Worm (Caenorhabditis elegans): ENCODE measurements around the gene snr-3.

Gene snr-3

ce11 chrII:6493709-6494326, 4.3 kb upstream of the snr-3 start:
- no peak for TF ChIP-seq nhr-80 (tag; optimal IDR thresholded peaks at IDR 0.05)
- peak; percentile 35 for TF ChIP-seq xnd-1 (tag; optimal IDR thresholded peaks at IDR 0.05)
- no peak for TF ChIP-seq sptf-2 (GFP tag; optimal IDR thresholded peaks at IDR 0.05)
- TF ChIP-seq pbrm-1 (GFP tag; IDR thresholded peaks at IDR 0.05) = 0 out of 2 replicates have a peak, but pooled peaks have one; percentile 28
- peak; percentile 31 for TF ChIP-seq F49E8.2 (tag; optimal IDR thresholded peaks at IDR 0.05; ENCODE audit: insufficient read depth)
- peak; percentile 26 for TF ChIP-seq repo-1 (tag; optimal IDR thresholded peaks at IDR 0.05)
- no peak for TF ChIP-seq hlh-12 (tag; optimal IDR thresholded peaks at IDR 0.05)
- TF ChIP-seq lin-54 (GFP tag; optimal IDR thresholded peaks at IDR 0.05) = peak; percentile 1
- TF ChIP-seq hmg-20 (GFP tag; IDR thresholded peaks at IDR 0.05) = no peak
- TF ChIP-seq die-1 (tag; optimal IDR thresholded peaks at IDR 0.05) = no peak
- no peak for TF ChIP-seq ztf-18 (tag; optimal IDR thresholded peaks at IDR 0.05)
- 0 out of 2 replicates have a peak, but pooled peaks have one; percentile 1 for TF ChIP-seq madf-3 (GFP tag; IDR thresholded peaks at IDR 0.05)
- no peak for TF ChIP-seq ama-1 (optimal IDR thresholded peaks at IDR 0.05)
- peak in 1 of 2 experiments; percentile 6 for TF ChIP-seq ama-1 (GFP tag; optimal IDR thresholded peaks at IDR 0.05)
- peak; percentile 53; the same call in 1 of the 2 replicates for TF ChIP-seq madf-6 (GFP tag; IDR thresholded peaks at IDR 0.05)
- TF ChIP-seq ceh-100 (GFP tag; IDR thresholded peaks at IDR 0.05) = 0 out of 2 replicates have a peak, but pooled peaks have one; percentile 35
- peak; percentile 28 for TF ChIP-seq hrde-1 (tag; optimal IDR thresholded peaks at IDR 0.05; ENCODE audit: borderline replicate concordance)
- TF ChIP-seq dpff-1 (tag; optimal IDR thresholded peaks at IDR 0.05) = no peak
- no peak for TF ChIP-seq ets-4 (GFP tag; optimal IDR thresholded peaks at IDR 0.05)
- peak; percentile 14 for TF ChIP-seq snpc-3.4 (tag; optimal IDR thresholded peaks at IDR 0.05)
- peak; percentile 60 for TF ChIP-seq hsf-1 (GFP tag; IDR thresholded peaks at IDR 0.05)

ce11 chrII:6493139-6493538, 3.6 kb upstream of the snr-3 start:
- TF ChIP-seq egl-18 (GFP tag; IDR thresholded peaks at IDR 0.05) = 0 out of 2 replicates have a peak, but pooled peaks have one; percentile 7
- no peak for TF ChIP-seq pha-4 (tag; optimal IDR thresholded peaks at IDR 0.05)

- TF ChIP-seq pha-4 (tag; optimal IDR thresholded peaks at IDR 0.05) (no peak), dpff-1 (tag; optimal IDR thresholded peaks at IDR 0.05) (no peak), rec-8 (tag; optimal IDR thresholded peaks at IDR 0.05) (no peak), Y53G8AR.9 (GFP tag; conservative IDR thresholded peaks at IDR 0.05) (no peak), Y67H2A.10 (GFP tag; conservative IDR thresholded peaks at IDR 0.05) (no peak), egrh-3 (GFP tag; IDR thresholded peaks at IDR 0.05) (peak; percentile 88), F33H1.4 (GFP tag; IDR thresholded peaks at IDR 0.05) (peak; percentile 49), hmg-1.2 (GFP tag; IDR thresholded peaks at IDR 0.05) (peak; percentile 28; the same call in 1 of the 2 replicates), lin-40 (tag; optimal IDR thresholded peaks at IDR 0.05) (peak; percentile 22), somi-1 (GFP tag; optimal IDR thresholded peaks at IDR 0.05) (no peak), Y56A3A.18 (GFP tag; IDR thresholded peaks at IDR 0.05) (no peak), ztf-25 (GFP tag; IDR thresholded peaks at IDR 0.05) (no peak), ets-4 (GFP tag; optimal IDR thresholded peaks at IDR 0.05) (no peak), ceh-27 (GFP tag; optimal IDR thresholded peaks at IDR 0.05) (peak; percentile 71), lsy-27 (tag; optimal IDR thresholded peaks at IDR 0.05; ENCODE audit: borderline replicate concordance, insufficient read depth) (no peak), nfyb-1 (GFP tag; IDR thresholded peaks at IDR 0.05) (peak; percentile 34; the same call in 1 of the 2 replicates), D2030.7 (GFP tag; IDR thresholded peaks at IDR 0.05) (no peak; the same call in none of the 2 replicates), F57A8.1 (GFP tag; optimal IDR thresholded peaks at IDR 0.05) (no peak), ztf-3 (GFP tag; optimal IDR thresholded peaks at IDR 0.05) (no peak), let-526 (GFP tag; IDR thresholded peaks at IDR 0.05) (no peak), sptf-2 (GFP tag; optimal IDR thresholded peaks at IDR 0.05) (no peak), nhr-120 (GFP tag; IDR thresholded peaks at IDR 0.05) (no peak), snpc-1.3 (tag; optimal IDR thresholded peaks at IDR 0.05; ENCODE audit: insufficient read depth) (no peak), ceh-100 (GFP tag; IDR thresholded peaks at IDR 0.05) (no peak), tbx-9 (tag; optimal IDR thresholded peaks at IDR 0.05; ENCODE audit: borderline replicate concordance) (no peak)
Measured at ce11 chrII:6491817-6492452, 2.4 kb upstream of the snr-3 start, which contains the start of the genes T28D9.11 and T28D9.1. Gene T28D9.11 (minus strand): TSS chrII:6491993. Gene T28D9.1 (plus strand): TSS chrII:6492402.
